Fruit fly (Drosophila melanogaster) whole organism, embryonic: ENCODE results near the gene Ank.

ENCODE experiments used
- Blimp-1 ChIP-seq: fragments of 200-800 bp; sonication (Bioruptor generic); optimal IDR thresholded peaks from 3 replicates; lab custom pipeline; 2018; ENCODE audit warnings: missing biosample characterization, missing genetic modification characterization, mild to moderate bottlenecking, moderate library complexity, missing genetic modification reagents
- C15 ChIP-seq: fragments of 200-800 bp; sonication (Bioruptor generic); IDR thresholded peaks from 3 replicates; pipeline ENCODE4 v1.3.6; 2022; ENCODE audit warnings: missing biosample characterization, missing genetic modification characterization
- CG10654 ChIP-seq: fragments of 200-800 bp; sonication (Bioruptor generic); optimal IDR thresholded peaks from 2 replicates; lab custom pipeline; 2016; ENCODE audit warnings: missing biosample characterization, missing genetic modification characterization
- CG11247 ChIP-seq: fragments of 200-800 bp; sonication (Bioruptor generic); IDR thresholded peaks from 2 replicates; pipeline ENCODE4 v1.3.6; 2022; ENCODE audit warnings: missing biosample characterization, missing genetic modification characterization
- CG11695 ChIP-seq: fragments of 200-800 bp; sonication (Bioruptor generic); IDR thresholded peaks from 3 replicates; pipeline ENCODE4 v1.3.6; 2022; ENCODE audit warnings: missing biosample characterization, missing genetic modification characterization
- CG12942 ChIP-seq: fragments of 200-800 bp; sonication (Bioruptor generic); optimal IDR thresholded peaks from 3 replicates; lab custom pipeline; 2016; ENCODE audit warnings: missing biosample characterization, missing genetic modification characterization
- CG13287 ChIP-seq: fragments of 200-800 bp; sonication (Bioruptor generic); IDR thresholded peaks from 2 replicates; pipeline ENCODE4 v1.3.6; 2022; ENCODE audit warnings: missing biosample characterization, missing genetic modification characterization; ENCODE audit not compliant: partially characterized antibody
- CG1603 ChIP-seq: fragments of 200-800 bp; sonication (Bioruptor generic); optimal IDR thresholded peaks from 2 replicates; lab custom pipeline; 2019; ENCODE audit warnings: missing biosample characterization, mild to moderate bottlenecking, missing genetic modification characterization, moderate library complexity
- CG1647 ChIP-seq: fragments of 200-800 bp; sonication (Bioruptor generic); optimal IDR thresholded peaks from 3 replicates; lab custom pipeline; 2016; ENCODE audit warnings: missing biosample characterization, missing genetic modification characterization
- CG17829 ChIP-seq: fragments of 200-800 bp; optimal IDR thresholded peaks from 2 replicates; lab custom pipeline; 2019; ENCODE audit warnings: missing biosample characterization, mild to moderate bottlenecking, missing genetic modification characterization, moderate library complexity
- CG18262 ChIP-seq: fragments of 200-800 bp; optimal IDR thresholded peaks from 3 replicates; lab custom pipeline; 2019; ENCODE audit warnings: missing biosample characterization, mild to moderate bottlenecking, missing genetic modification characterization, moderate library complexity
- CG18619 ChIP-seq: fragments of 200-800 bp; sonication (Bioruptor generic); optimal IDR thresholded peaks from 3 replicates; lab custom pipeline; 2017; ENCODE audit warnings: missing biosample characterization, mild to moderate bottlenecking, missing genetic modification characterization
- CG2202 ChIP-seq: fragments of 200-800 bp; sonication (Bioruptor generic); optimal IDR thresholded peaks from 2 replicates; lab custom pipeline; 2018; ENCODE audit warnings: missing biosample characterization, mild to moderate bottlenecking, missing genetic modification characterization
- CG2678 ChIP-seq: fragments of 200-800 bp; sonication (Bioruptor generic); optimal IDR thresholded peaks from 3 replicates; lab custom pipeline; 2019; ENCODE audit warnings: missing biosample characterization, mild to moderate bottlenecking, missing genetic modification characterization, moderate library complexity
- CG31365 ChIP-seq: fragments of 200-800 bp; sonication (Bioruptor generic); optimal IDR thresholded peaks from 2 replicates; lab custom pipeline; 2018; ENCODE audit warnings: missing biosample characterization, mild to moderate bottlenecking, missing genetic modification characterization
- CG31441 ChIP-seq: fragments of 200-800 bp; sonication (Bioruptor generic); IDR thresholded peaks from 2 replicates; pipeline ENCODE4 v1.3.6; 2022; ENCODE audit warnings: missing biosample characterization, missing genetic modification characterization
- CG32767 ChIP-seq: fragments of 200-800 bp; sonication (Bioruptor generic); IDR thresholded peaks from 2 replicates; pipeline ENCODE4 v1.3.6; 2022; ENCODE audit warnings: missing biosample characterization, missing genetic modification characterization
- CG3995 ChIP-seq: fragments of 200-800 bp; sonication (Bioruptor generic); optimal IDR thresholded peaks from 3 replicates; lab custom pipeline; 2016; ENCODE audit warnings: missing biosample characterization, missing genetic modification characterization
- CG6689 ChIP-seq: fragments of 200-800 bp; sonication (Bioruptor generic); IDR thresholded peaks from 2 replicates; pipeline ENCODE4 v1.3.6; 2022; ENCODE audit warnings: missing biosample characterization, missing genetic modification characterization
- CG7372 ChIP-seq: fragments of 200-800 bp; sonication (Bioruptor generic); IDR thresholded peaks from 2 replicates; pipeline ENCODE4 v1.3.6; 2022; ENCODE audit warnings: missing biosample characterization, missing genetic modification characterization
- CG8290 ChIP-seq, 3 experiments: fragments of 200-800 bp; sonication (Bioruptor generic); optimal IDR thresholded peaks; 2 replicates each; lab custom pipeline; 2016 to 2019; ENCODE audit warnings: missing biosample characterization in 3 of 3, missing genetic modification characterization in 3 of 3, mild to moderate bottlenecking in 2 of 3, moderate library complexity in 1 of 3
- CG9437 ChIP-seq: fragments of 200-800 bp; sonication (Bioruptor generic); optimal IDR thresholded peaks from 2 replicates; lab custom pipeline; 2018; ENCODE audit warnings: missing biosample characterization, mild to moderate bottlenecking, missing genetic modification characterization
- CG9609 ChIP-seq: fragments of 200-800 bp; sonication (Bioruptor generic); optimal IDR thresholded peaks from 3 replicates; lab custom pipeline; 2016; ENCODE audit warnings: missing biosample characterization, missing genetic modification characterization
- CkIIα-i1 ChIP-seq: fragments of 200-800 bp; sonication (Bioruptor generic); IDR thresholded peaks from 2 replicates; pipeline ENCODE4 v1.3.6; 2022; ENCODE audit warnings: missing biosample characterization, missing genetic modification characterization
- D19B ChIP-seq: fragments of 200-800 bp; sonication (Bioruptor generic); optimal IDR thresholded peaks from 2 replicates; lab custom pipeline; 2017; ENCODE audit warnings: missing biosample characterization, mild to moderate bottlenecking, missing genetic modification characterization
- E2f1 ChIP-seq: fragments of 200-800 bp; sonication (Bioruptor generic); IDR thresholded peaks from 2 replicates; pipeline ENCODE4 v1.3.6; 2022; ENCODE audit warnings: missing biosample characterization, missing genetic modification characterization
- Elba2 ChIP-seq: fragments of 200-800 bp; sonication (Bioruptor generic); optimal IDR thresholded peaks from 3 replicates; lab custom pipeline; 2016; ENCODE audit warnings: missing biosample characterization, missing genetic modification characterization
- Ets65A ChIP-seq: fragments of 200-800 bp; sonication (Bioruptor generic); peaks from one replicate; lab custom pipeline; 2016; ENCODE audit warnings: missing biosample characterization, missing genetic modification characterization
- Fer3 ChIP-seq: fragments of 200-800 bp; sonication (Bioruptor generic); optimal IDR thresholded peaks from 2 replicates; lab custom pipeline; 2018; ENCODE audit warnings: missing biosample characterization, mild to moderate bottlenecking, missing genetic modification characterization, moderate library complexity
- Gug ChIP-seq: fragments of 200-800 bp; sonication (Bioruptor generic); IDR thresholded peaks from 4 replicates; pipeline ENCODE4 v1.3.6; 2022; ENCODE audit warnings: missing biosample characterization, missing genetic modification characterization
- MBD-R2 ChIP-seq: fragments of 200-800 bp; sonication (Bioruptor generic); IDR thresholded peaks from 2 replicates; pipeline ENCODE4 v1.3.6; 2022; ENCODE audit warnings: missing biosample characterization, missing genetic modification characterization
- Scr ChIP-seq: fragments of 200-800 bp; sonication (Bioruptor generic); IDR thresholded peaks from 2 replicates; pipeline ENCODE4 v1.3.6; 2022; ENCODE audit warnings: missing biosample characterization, missing genetic modification characterization; ENCODE audit not compliant: partially characterized antibody
- Sry-δ ChIP-seq: fragments of 200-800 bp; sonication (Bioruptor generic); optimal IDR thresholded peaks from 2 replicates; lab custom pipeline; 2016; ENCODE audit warnings: missing biosample characterization, missing genetic modification characterization
- bsh ChIP-seq, 2 experiments: fragments of 200-800 bp; sonication (Bioruptor generic); optimal IDR thresholded peaks; 2 replicates each; lab custom pipeline; 2017 to 2018; ENCODE audit warnings: mild to moderate bottlenecking in 2 of 2, missing biosample characterization in 2 of 2, missing genetic modification characterization in 2 of 2, moderate library complexity in 1 of 2
- cato ChIP-seq: fragments of 200-800 bp; sonication (Bioruptor generic); optimal IDR thresholded peaks from 2 replicates; lab custom pipeline; 2016; ENCODE audit warnings: missing biosample characterization, missing genetic modification characterization, borderline replicate concordance
- chif ChIP-seq, 2 experiments: fragments of 200-800 bp; sonication (Bioruptor generic); optimal IDR thresholded peaks; 3 replicates each; lab custom pipeline; 2016; ENCODE audit warnings: missing biosample characterization in 2 of 2, missing genetic modification characterization in 2 of 2
- ci ChIP-seq: fragments of 200-800 bp; sonication (Bioruptor generic); IDR thresholded peaks from 3 replicates; pipeline ENCODE4 v1.3.6; 2022; ENCODE audit warnings: missing biosample characterization, missing genetic modification characterization
- crc ChIP-seq: fragments of 200-800 bp; sonication (Bioruptor generic); optimal IDR thresholded peaks from 2 replicates; lab custom pipeline; 2016; ENCODE audit warnings: missing biosample characterization, missing genetic modification characterization
- cwo ChIP-seq: fragments of 200-800 bp; sonication (Bioruptor generic); optimal IDR thresholded peaks from 3 replicates; lab custom pipeline; 2017; ENCODE audit warnings: missing biosample characterization, missing genetic modification characterization, mild to moderate bottlenecking, moderate library complexity, missing genetic modification reagents
- danr ChIP-seq: fragments of 200-800 bp; sonication (Bioruptor generic); IDR thresholded peaks from 2 replicates; pipeline ENCODE4 v1.3.6; 2022; ENCODE audit warnings: missing biosample characterization, missing genetic modification characterization
- fd102C ChIP-seq: fragments of 200-800 bp; sonication (Bioruptor generic); optimal IDR thresholded peaks from 2 replicates; lab custom pipeline; 2018; ENCODE audit warnings: missing biosample characterization, mild to moderate bottlenecking, missing genetic modification characterization, moderate library complexity
- ftz-f1 ChIP-seq: fragments of 200-800 bp; sonication (Bioruptor generic); optimal IDR thresholded peaks from 2 replicates; lab custom pipeline; 2016; ENCODE audit warnings: missing biosample characterization, missing genetic modification characterization
- fu2 ChIP-seq: fragments of 200-800 bp; sonication (Bioruptor generic); optimal IDR thresholded peaks from 2 replicates; lab custom pipeline; 2016; ENCODE audit warnings: missing biosample characterization, missing genetic modification characterization
- jigr1 ChIP-seq: fragments of 200-800 bp; sonication (Bioruptor generic); IDR thresholded peaks from 3 replicates; pipeline ENCODE4 v1.3.6; 2022; ENCODE audit warnings: missing biosample characterization, missing genetic modification characterization
- klu ChIP-seq: fragments of 200-800 bp; sonication (Bioruptor generic); IDR thresholded peaks from 2 replicates; pipeline ENCODE4 v1.3.6; 2022; ENCODE audit warnings: missing biosample characterization, missing genetic modification characterization
- lbe ChIP-seq: fragments of 200-800 bp; sonication (Bioruptor generic); optimal IDR thresholded peaks from 2 replicates; lab custom pipeline; 2016; ENCODE audit warnings: missing biosample characterization, mild to moderate bottlenecking, missing genetic modification characterization
- run ChIP-seq: fragments of 200-800 bp; sonication (Bioruptor generic); optimal IDR thresholded peaks from 3 replicates; lab custom pipeline; 2018; ENCODE audit warnings: missing biosample characterization, mild to moderate bottlenecking, missing genetic modification characterization
- unc-4 ChIP-seq: fragments of 200-800 bp; sonication (Bioruptor generic); IDR thresholded peaks from 2 replicates; pipeline ENCODE4 v1.3.6; 2022; ENCODE audit warnings: missing biosample characterization, missing genetic modification characterization; ENCODE audit not compliant: partially characterized antibody
- vvl ChIP-seq: fragments of 200-800 bp; sonication (Bioruptor generic); IDR thresholded peaks from 2 replicates; pipeline ENCODE4 v1.3.6; 2022; ENCODE audit warnings: missing biosample characterization, missing genetic modification characterization

The Ank gene

dm6 chr4:68184-68948 is 61.3 kb downstream of the Ank start (continued):
- TF ChIP-seq CG6689 (GFP tag; lab: Robert Waterston, UW) (no peak), CG2202 (tag; lab: Kevin White, UChicago) (no peak), CG12942 (no peak), lbe (GFP tag; lab: Kevin White, UChicago) (no peak), danr (GFP tag; lab: Robert Waterston, UW) (no peak), run (tag; lab: Kevin White, UChicago) (no peak), chif (GFP tag; optimal IDR thresholded peaks at IDR 0.05; lab: Kevin White, UChicago) (no peak), cato (GFP tag; lab: Kevin White, UChicago) (no peak), cwo (no peak), Fer3 (tag; lab: Kevin White, UChicago) (no peak), Blimp-1 (GFP tag; lab: Kevin White, UChicago) (no peak), MBD-R2 (GFP tag; lab: Robert Waterston, UW) (no peak), fd102C (GFP tag; lab: Kevin White, UChicago) (no peak), CG31365 (tag; lab: Kevin White, UChicago) (peak; percentile 13), E2f1 (no peak), CG7372 (GFP tag; lab: Robert Waterston, UW) (no peak), CG2678 (tag; lab: Kevin White, UChicago) (no peak), jigr1 (no peak), CG9437 (GFP tag; lab: Kevin White, UChicago) (no peak), CG18619 (GFP tag; lab: Kevin White, UChicago) (no peak), CG1603 (peak; percentile 63), Elba2 (GFP tag; lab: Kevin White, UChicago) (no peak), CG13287 (GFP tag; lab: Robert Waterston, UW) (no peak), CG31441 (GFP tag; lab: Robert Waterston, UW) (no peak), Ets65A (no peak), CkIIα-i1 (GFP tag; lab: Robert Waterston, UW) (no peak), CG9609 (GFP tag; lab: Kevin White, UChicago) (peak; percentile 6), vvl (peak; percentile 55; the same call in 1 of the 2 replicates), C15 (GFP tag; lab: Robert Waterston, UW) (no peak)

dm6 chr4:67063-67684 is 62.5 kb downstream of the Ank start, which contains the start of gene RpS3A:
RpS3A (minus strand) TSS chr4:67207.
- TF ChIP-seq Scr (GFP tag; lab: Robert Waterston, UW) = no peak
- peak; percentile 51 for TF ChIP-seq D19B (GFP tag; lab: Kevin White, UChicago)
- peak; percentile 77 for TF ChIP-seq CG8290 (GFP tag; optimal IDR thresholded peaks at IDR 0.05; lab: Kevin White, UChicago)
- TF ChIP-seq CG8290 (tag; optimal IDR thresholded peaks at IDR 0.05; lab: Kevin White, UChicago) = peak; percentile 88 to 95
- peak; percentile 63 for TF ChIP-seq Sry-δ (GFP tag; lab: Kevin White, UChicago)
- 0 out of 3 replicates have a peak, but pooled peaks have one; percentile 32 for TF ChIP-seq CG11695 (GFP tag; lab: Robert Waterston, UW)
- peak; percentile 64 for TF ChIP-seq fu2 (GFP tag; lab: Kevin White, UChicago)
- no peak for TF ChIP-seq klu (GFP tag; lab: Robert Waterston, UW)
- peak; percentile 67 for TF ChIP-seq CG18262 (tag; lab: Kevin White, UChicago)
- TF ChIP-seq unc-4 (GFP tag; lab: Robert Waterston, UW) = no peak
- peak; percentile 34 for TF ChIP-seq ftz-f1 (GFP tag; lab: Kevin White, UChicago)
- TF ChIP-seq CG32767 (GFP tag; lab: Robert Waterston, UW) = 0 out of 2 replicates have a peak, but pooled peaks have one; percentile 21
- TF ChIP-seq CG10654 (GFP tag; lab: Kevin White, UChicago) = peak; percentile 68
- TF ChIP-seq CG3995 (GFP tag; lab: Kevin White, UChicago) = peak; percentile 90
- TF ChIP-seq ci (GFP tag; lab: Robert Waterston, UW) = no peak
- no peak for TF ChIP-seq CG11247
- peak; percentile 11 for TF ChIP-seq crc
- peak; percentile 73 for TF ChIP-seq CG17829 (tag; lab: Kevin White, UChicago)
- TF ChIP-seq Gug (GFP tag; lab: Robert Waterston, UW) = peak; percentile 60; the same call in 2 of the 4 replicates
- peak; percentile 56 for TF ChIP-seq CG1647 (GFP tag; lab: Kevin White, UChicago)
- peak; percentile 17 to 71 for TF ChIP-seq bsh (GFP tag; optimal IDR thresholded peaks at IDR 0.05; lab: Kevin White, UChicago)
